Worm (Caenorhabditis elegans) whole organism, midembryonic: Measurements from ENCODE around the gene cyn-8.

Source experiments
- T22C8.4 ChIP-seq: fragments of 200-800 bp; sonication (Bioruptor generic); IDR thresholded peaks from 2 replicates; pipeline ENCODE4 v1.3.6; 2022; ENCODE audit warnings: missing genetic modification characterization, missing compliant biosample characterization
- cog-1 ChIP-seq: sonication (generic microtip); optimal IDR thresholded peaks from 2 replicates; lab custom pipeline; 2016; ENCODE audit warnings: missing genetic modification characterization, missing compliant biosample characterization
- flt-1 ChIP-seq: fragments of 200-800 bp; sonication (Bioruptor generic); IDR thresholded peaks from 2 replicates; pipeline ENCODE4 v1.3.6; 2022; ENCODE audit warnings: missing genetic modification characterization, missing compliant biosample characterization
- klf-2 ChIP-seq: fragments of 200-800 bp; sonication (Bioruptor generic); conservative IDR thresholded peaks from 2 replicates; pipeline ENCODE4 v1.3.6; 2022; ENCODE audit warnings: missing genetic modification reagents, missing genetic modification characterization, missing compliant biosample characterization
- med-1 ChIP-seq: sonication (generic microtip); optimal IDR thresholded peaks from 2 replicates; lab custom pipeline; 2017; ENCODE audit warnings: missing genetic modification characterization, mild to moderate bottlenecking, missing compliant biosample characterization, antibody characterized with exemption, missing genetic modification reagents; ENCODE audit not compliant: insufficient read depth
- ref-1 ChIP-seq: fragments of 200-800 bp; sonication (Bioruptor generic); conservative IDR thresholded peaks from 2 replicates; pipeline ENCODE4 v1.3.6; 2022; ENCODE audit warnings: missing genetic modification reagents, missing genetic modification characterization, missing compliant biosample characterization
- tab-1 ChIP-seq: fragments of 200-800 bp; sonication (Bioruptor generic); IDR thresholded peaks from 2 replicates; pipeline ENCODE4 v1.3.6; 2022; ENCODE audit warnings: missing genetic modification characterization, missing compliant biosample characterization
- ztf-23 ChIP-seq: fragments of 200-800 bp; sonication (Bioruptor generic); IDR thresholded peaks from 2 replicates; pipeline ENCODE4 v1.3.6; 2022; ENCODE audit warnings: missing genetic modification reagents, missing genetic modification characterization, missing compliant biosample characterization
- ztf-29 ChIP-seq: fragments of 200-800 bp; sonication (Bioruptor generic); IDR thresholded peaks from 2 replicates; pipeline ENCODE4 v1.3.6; 2022; ENCODE audit warnings: missing genetic modification reagents, missing genetic modification characterization, missing compliant biosample characterization

Gene cyn-8

DNA sequence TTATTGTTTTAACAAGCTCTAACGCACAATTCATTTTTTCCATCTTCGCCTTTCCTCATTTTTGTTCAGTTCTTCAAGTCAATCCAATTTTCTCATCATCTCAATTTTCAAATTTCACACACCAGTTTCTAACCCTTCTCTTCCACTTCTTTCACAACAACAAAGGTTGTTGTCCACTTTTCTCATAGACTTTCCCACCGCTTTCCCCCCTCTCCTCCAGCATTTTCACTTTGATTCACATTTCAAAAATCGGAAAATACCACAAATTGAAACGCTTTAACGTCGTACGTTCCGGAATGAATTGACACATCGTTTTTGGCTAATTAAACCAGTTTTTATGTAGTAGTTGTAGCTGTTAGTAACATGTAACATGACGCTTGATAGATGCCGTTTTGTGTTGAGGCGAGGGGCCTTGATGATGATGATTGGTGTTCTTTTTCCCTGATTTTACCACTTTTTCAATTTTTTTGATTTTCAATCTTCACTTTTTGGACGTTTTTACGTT, 20.8 kb upstream of the cyn-8 start:
- TF ChIP-seq ref-1 (no peak), tab-1 (GFP tag; lab: Robert Waterston, UW) (no peak), klf-2 (GFP tag; lab: Robert Waterston, UW) (no peak), ztf-29 (GFP tag; lab: Robert Waterston, UW) (no peak), flt-1 (GFP tag; lab: Robert Waterston, UW) (no peak), cog-1 (tag; lab: Kevin White, UChicago) (no peak), med-1 (GFP tag; lab: Kevin White, UChicago) (no peak), T22C8.4 (no peak), ztf-23 (GFP tag; lab: Robert Waterston, UW) (no peak)

ce11 chrX:8891393-8891953, 19.6 kb upstream of the cyn-8 start:
- TF ChIP-seq klf-2 (GFP tag; lab: Robert Waterston, UW) (no peak), T22C8.4 (no peak), cog-1 (tag; lab: Kevin White, UChicago) (no peak), tab-1 (GFP tag; lab: Robert Waterston, UW) (no peak), med-1 (GFP tag; lab: Kevin White, UChicago) (no peak), ztf-29 (GFP tag; lab: Robert Waterston, UW) (no peak), ztf-23 (GFP tag; lab: Robert Waterston, UW) (no peak)

DNA sequence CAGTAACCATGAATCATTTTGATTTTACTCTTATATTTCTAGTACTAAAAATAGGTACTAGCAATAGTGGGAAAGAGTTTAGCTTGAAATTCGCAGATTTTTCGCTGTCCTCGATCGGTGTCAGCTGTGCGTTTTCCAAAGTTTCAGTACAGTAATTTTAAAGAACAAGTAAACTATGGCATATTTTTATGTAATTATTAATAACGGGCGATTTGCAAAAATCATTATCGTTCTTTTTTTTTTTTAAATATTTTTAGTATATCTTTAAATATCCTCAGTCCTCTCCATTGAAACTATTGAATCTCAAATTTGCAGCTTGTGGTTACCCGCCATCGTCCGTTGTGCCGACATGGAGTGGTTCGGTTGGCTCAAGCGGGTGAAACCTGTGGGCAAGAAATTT, 18.3 kb upstream of the cyn-8 start, which contains the start of gene C13E3.1:
C13E3.1 (plus strand) TSS at position 301 of the 400 bp plus-strand sequence.
- TF ChIP-seq tab-1 (GFP tag; lab: Robert Waterston, UW) (no peak), ztf-29 (GFP tag; lab: Robert Waterston, UW) (no peak), med-1 (GFP tag; lab: Kevin White, UChicago) (no peak), ref-1 (no peak), cog-1 (tag; lab: Kevin White, UChicago) (no peak), ztf-23 (GFP tag; lab: Robert Waterston, UW) (no peak), flt-1 (GFP tag; lab: Robert Waterston, UW) (no peak), T22C8.4 (no peak), klf-2 (GFP tag; lab: Robert Waterston, UW) (no peak)

ce11 chrX:8902920-8903319, 8.2 kb upstream of the cyn-8 start:
- TF ChIP-seq T22C8.4 (no peak), ztf-23 (GFP tag; lab: Robert Waterston, UW) (no peak), med-1 (GFP tag; lab: Kevin White, UChicago) (no peak), klf-2 (GFP tag; lab: Robert Waterston, UW) (no peak), ztf-29 (GFP tag; lab: Robert Waterston, UW) (no peak), flt-1 (GFP tag; lab: Robert Waterston, UW) (no peak), ref-1 (no peak), cog-1 (tag; lab: Kevin White, UChicago) (no peak), tab-1 (GFP tag; lab: Robert Waterston, UW) (no peak)

- TF ChIP-seq flt-1 (GFP tag; lab: Robert Waterston, UW) (no peak), tab-1 (GFP tag; lab: Robert Waterston, UW) (no peak)
These were observed 6.0 kb upstream of the cyn-8 start, which contains the start of gene ensh-1 for ce11 chrX:8905089-8905488. TSS of gene ensh-1 (plus strand) at chrX:8905389.

ce11 chrX:8917730-8918129, 6.6 kb downstream of the cyn-8 start:
- no peak for TF ChIP-seq ztf-29 (GFP tag; lab: Robert Waterston, UW)
- TF ChIP-seq cog-1 (tag; lab: Kevin White, UChicago), result no peak
- TF ChIP-seq flt-1 (GFP tag; lab: Robert Waterston, UW), result no peak
- TF ChIP-seq med-1 (GFP tag; lab: Kevin White, UChicago), result no peak
- TF ChIP-seq ref-1, result no peak
- no peak for TF ChIP-seq ztf-23 (GFP tag; lab: Robert Waterston, UW)
- TF ChIP-seq tab-1 (GFP tag; lab: Robert Waterston, UW), result no peak
- TF ChIP-seq klf-2 (GFP tag; lab: Robert Waterston, UW), result no peak
- no peak for TF ChIP-seq T22C8.4

DNA sequence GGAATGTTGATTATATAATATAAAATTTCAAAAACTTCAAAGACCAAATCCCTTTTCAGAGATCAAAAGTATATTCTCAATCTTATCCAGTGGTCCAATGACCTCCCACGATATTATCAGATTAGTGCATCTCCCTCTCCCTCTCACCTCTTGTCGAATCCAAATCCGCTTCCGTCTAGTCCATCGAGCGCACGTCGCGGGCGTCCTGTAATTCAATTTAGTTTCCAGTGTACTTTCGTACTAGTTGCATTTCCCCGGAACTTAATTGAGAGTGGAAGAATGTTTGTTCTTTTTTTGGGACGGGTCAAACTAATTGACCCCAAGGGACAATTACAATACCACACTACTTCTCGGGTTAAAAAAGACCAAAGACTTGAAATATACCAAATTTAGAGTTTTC, 7.7 kb downstream of the cyn-8 start:
- no peak for TF ChIP-seq cog-1 (tag; lab: Kevin White, UChicago)
- no peak for TF ChIP-seq ztf-29 (GFP tag; lab: Robert Waterston, UW)

DNA sequence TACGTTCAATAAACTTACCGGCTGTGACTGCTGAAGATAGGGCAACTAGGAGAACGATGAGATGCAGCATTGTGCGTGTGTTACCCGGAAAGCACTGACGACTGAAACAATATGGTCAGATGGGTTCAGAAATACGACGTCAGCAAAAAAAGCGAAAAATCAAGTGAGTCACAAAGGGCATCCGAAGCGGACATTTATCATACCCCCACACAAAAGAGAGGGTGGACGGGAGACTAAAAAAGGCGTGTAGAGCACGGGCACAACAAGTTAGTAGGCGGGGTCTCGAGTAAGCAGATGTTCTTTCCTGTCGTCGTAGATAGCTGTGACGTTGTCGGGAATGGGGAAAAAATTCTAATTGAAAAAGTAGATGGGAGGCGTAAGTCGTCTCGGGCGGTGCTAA, 8.2 kb downstream of the cyn-8 start, which contains the start of gene nlp-14:
nlp-14 (minus strand) TSS at position 101 of the 400 bp plus-strand sequence.
- TF ChIP-seq ztf-29 (GFP tag; lab: Robert Waterston, UW) (no peak), klf-2 (GFP tag; lab: Robert Waterston, UW) (no peak), ztf-23 (GFP tag; lab: Robert Waterston, UW) (no peak), tab-1 (GFP tag; lab: Robert Waterston, UW) (no peak), cog-1 (tag; lab: Kevin White, UChicago) (no peak), med-1 (GFP tag; lab: Kevin White, UChicago) (no peak), ref-1 (no peak), T22C8.4 (no peak), flt-1 (GFP tag; lab: Robert Waterston, UW) (no peak)

- no peak for TF ChIP-seq cog-1 (tag; lab: Kevin White, UChicago)
- no peak for TF ChIP-seq ztf-29 (GFP tag; lab: Robert Waterston, UW)
- TF ChIP-seq ref-1, result no peak
- TF ChIP-seq med-1 (GFP tag; lab: Kevin White, UChicago), result no peak
- TF ChIP-seq T22C8.4, result no peak
- no peak for TF ChIP-seq ztf-23 (GFP tag; lab: Robert Waterston, UW)
- TF ChIP-seq klf-2 (GFP tag; lab: Robert Waterston, UW), result no peak
- no peak for TF ChIP-seq tab-1 (GFP tag; lab: Robert Waterston, UW)
- no peak for TF ChIP-seq flt-1 (GFP tag; lab: Robert Waterston, UW)
These were observed 10.1 kb downstream of the cyn-8 start for ce11 chrX:8921221-8921620.
